Fruit fly (Drosophila melanogaster) whole organism, embryonic: ENCODE data around the gene CG2321.

Source experiments
- Bgb ChIP-seq: fragments of 200-800 bp; sonication (Bioruptor generic); IDR thresholded peaks from 2 replicates; pipeline ENCODE4 v1.3.6; 2022; ENCODE audit warnings: missing biosample characterization, missing genetic modification characterization; ENCODE audit not compliant: partially characterized antibody
- CG10321 ChIP-seq: fragments of 200-800 bp; sonication (Bioruptor generic); IDR thresholded peaks from 2 replicates; pipeline ENCODE4 v1.3.6; 2022; ENCODE audit warnings: missing biosample characterization, missing genetic modification characterization
- CG10654 ChIP-seq: fragments of 200-800 bp; sonication (Bioruptor generic); optimal IDR thresholded peaks from 2 replicates; lab custom pipeline; 2016; ENCODE audit warnings: missing biosample characterization, missing genetic modification characterization
- CG12659 ChIP-seq: fragments of 200-800 bp; sonication (Bioruptor generic); optimal IDR thresholded peaks from 3 replicates; lab custom pipeline; 2017; ENCODE audit warnings: mild to moderate bottlenecking, missing biosample characterization, missing genetic modification reagents, missing genetic modification characterization
- CG13424 ChIP-seq: fragments of 200-800 bp; sonication (Bioruptor generic); optimal IDR thresholded peaks from 2 replicates; lab custom pipeline; 2019; ENCODE audit warnings: missing biosample characterization, mild to moderate bottlenecking, missing genetic modification characterization, moderate library complexity
- CG13624 ChIP-seq: fragments of 200-800 bp; sonication (Bioruptor generic); optimal IDR thresholded peaks from 2 replicates; lab custom pipeline; 2016; ENCODE audit warnings: missing biosample characterization, missing genetic modification characterization
- CG14014 ChIP-seq: fragments of 200-800 bp; sonication (Bioruptor generic); IDR thresholded peaks from 2 replicates; pipeline ENCODE4 v1.3.6; 2022; ENCODE audit warnings: missing biosample characterization, missing genetic modification characterization
- CG14965 ChIP-seq: fragments of 200-800 bp; sonication (Bioruptor generic); optimal IDR thresholded peaks from 2 replicates; lab custom pipeline; 2016; ENCODE audit warnings: missing biosample characterization, missing genetic modification characterization, borderline replicate concordance
- CG16813 ChIP-seq: fragments of 200-800 bp; sonication (Bioruptor generic); IDR thresholded peaks from 3 replicates; pipeline ENCODE4 v1.3.6; 2022; ENCODE audit warnings: missing biosample characterization, missing genetic modification characterization; ENCODE audit not compliant: partially characterized antibody
- CG1792 ChIP-seq: fragments of 200-800 bp; sonication (Bioruptor generic); optimal IDR thresholded peaks from 2 replicates; lab custom pipeline; 2016; ENCODE audit warnings: missing biosample characterization, missing genetic modification characterization
- CG9797 ChIP-seq: fragments of 200-800 bp; sonication (Bioruptor generic); optimal IDR thresholded peaks from 3 replicates; lab custom pipeline; 2018; ENCODE audit warnings: missing biosample characterization, mild to moderate bottlenecking, missing genetic modification characterization
- CoRest ChIP-seq: fragments of 200-800 bp; sonication (Bioruptor generic); optimal IDR thresholded peaks from 3 replicates; lab custom pipeline; 2018; ENCODE audit warnings: missing biosample characterization, mild to moderate bottlenecking, missing genetic modification characterization, moderate library complexity
- Deaf1 ChIP-seq: fragments of 200-800 bp; optimal IDR thresholded peaks from 3 replicates; lab custom pipeline; 2019; ENCODE audit warnings: missing biosample characterization, mild to moderate bottlenecking, missing genetic modification characterization, moderate library complexity
- Dek ChIP-seq: fragments of 200-800 bp; sonication (Bioruptor generic); optimal IDR thresholded peaks from 3 replicates; lab custom pipeline; 2019; ENCODE audit warnings: missing biosample characterization, mild to moderate bottlenecking, missing genetic modification characterization, moderate library complexity
- Dref ChIP-seq: fragments of 200-800 bp; sonication (Bioruptor generic); IDR thresholded peaks from 2 replicates; pipeline ENCODE4 v1.3.6; 2022; ENCODE audit warnings: missing biosample characterization, missing genetic modification characterization
- Ets97D ChIP-seq: fragments of 200-800 bp; sonication (Bioruptor generic); optimal IDR thresholded peaks from 3 replicates; lab custom pipeline; 2016; ENCODE audit warnings: missing biosample characterization, missing genetic modification characterization
- Fer1 ChIP-seq: fragments of 200-800 bp; sonication (Bioruptor generic); optimal IDR thresholded peaks from 2 replicates; lab custom pipeline; 2017; ENCODE audit warnings: missing biosample characterization, mild to moderate bottlenecking, missing genetic modification characterization
- HmgZ ChIP-seq: fragments of 200-800 bp; sonication (Bioruptor generic); optimal IDR thresholded peaks from 2 replicates; lab custom pipeline; 2018; ENCODE audit warnings: missing biosample characterization, mild to moderate bottlenecking, missing genetic modification characterization
- Myb ChIP-seq: fragments of 200-800 bp; sonication (Bioruptor generic); optimal IDR thresholded peaks from 2 replicates; lab custom pipeline; 2016; ENCODE audit warnings: missing biosample characterization, missing genetic modification characterization
- NFAT ChIP-seq: fragments of 200-800 bp; sonication (Bioruptor generic); IDR thresholded peaks from 2 replicates; pipeline ENCODE4 v1.3.6; 2022; ENCODE audit warnings: missing biosample characterization, missing genetic modification characterization
- Neu2 ChIP-seq: fragments of 200-800 bp; sonication (Bioruptor generic); optimal IDR thresholded peaks from 3 replicates; lab custom pipeline; 2016; ENCODE audit warnings: missing biosample characterization, missing genetic modification characterization, borderline replicate concordance
- Side ChIP-seq: fragments of 200-800 bp; sonication (Bioruptor generic); optimal IDR thresholded peaks from 2 replicates; lab custom pipeline; 2016; ENCODE audit warnings: missing biosample characterization, missing genetic modification characterization
- bbx ChIP-seq: fragments of 200-800 bp; sonication (Bioruptor generic); IDR thresholded peaks from 2 replicates; pipeline ENCODE4 v1.3.6; 2022; ENCODE audit warnings: missing biosample characterization, missing genetic modification characterization; ENCODE audit not compliant: partially characterized antibody
- bcd ChIP-seq: fragments of 200-800 bp; sonication (Bioruptor generic); optimal IDR thresholded peaks from 2 replicates; lab custom pipeline; 2017; ENCODE audit warnings: missing biosample characterization, mild to moderate bottlenecking, missing genetic modification characterization
- cg ChIP-seq: fragments of 200-800 bp; sonication (Bioruptor generic); optimal IDR thresholded peaks from 3 replicates; lab custom pipeline; 2019; ENCODE audit warnings: missing biosample characterization, mild to moderate bottlenecking, missing genetic modification characterization, moderate library complexity
- crol ChIP-seq: fragments of 200-800 bp; sonication (Bioruptor generic); IDR thresholded peaks from 2 replicates; pipeline ENCODE4 v1.3.6; 2022; ENCODE audit warnings: missing biosample characterization, missing genetic modification characterization
- crp ChIP-seq, 2 experiments: fragments of 200-800 bp; sonication (Bioruptor generic); optimal IDR thresholded peaks; 2 replicates in 1 of 2; 3 replicates in 1 of 2; lab custom pipeline; 2017; ENCODE audit warnings: missing biosample characterization in 2 of 2, missing genetic modification characterization in 2 of 2, mild to moderate bottlenecking in 1 of 2, moderate library complexity in 1 of 2
- disco-r ChIP-seq: fragments of 200-800 bp; sonication (Bioruptor generic); optimal IDR thresholded peaks from 2 replicates; lab custom pipeline; 2016; ENCODE audit warnings: missing biosample characterization, missing genetic modification characterization
- dysf ChIP-seq: fragments of 200-800 bp; sonication (Bioruptor generic); IDR thresholded peaks from 3 replicates; pipeline ENCODE4 v1.3.6; 2022; ENCODE audit warnings: missing biosample characterization, missing genetic modification characterization
- fd64A ChIP-seq: fragments of 200-800 bp; sonication (Bioruptor generic); optimal IDR thresholded peaks from 3 replicates; lab custom pipeline; 2018; ENCODE audit warnings: missing biosample characterization, mild to moderate bottlenecking, missing genetic modification characterization
- gfzf ChIP-seq: fragments of 200-800 bp; sonication (Bioruptor generic); optimal IDR thresholded peaks from 2 replicates; lab custom pipeline; 2016; ENCODE audit warnings: missing biosample characterization, mild to moderate bottlenecking, missing genetic modification characterization, moderate library complexity
- insv ChIP-seq, 2 experiments: fragments of 200-800 bp; sonication (Bioruptor generic); optimal IDR thresholded peaks; 3 replicates each; lab custom pipeline; 2016 to 2018; ENCODE audit warnings: missing biosample characterization in 2 of 2, missing genetic modification characterization in 2 of 2
- inv ChIP-seq: fragments of 200-800 bp; sonication (Bioruptor generic); IDR thresholded peaks from 2 replicates; pipeline ENCODE4 v1.3.6; 2022; ENCODE audit warnings: missing biosample characterization, missing genetic modification characterization; ENCODE audit not compliant: partially characterized antibody
- kah ChIP-seq: fragments of 200-800 bp; sonication (Bioruptor generic); optimal IDR thresholded peaks from 2 replicates; lab custom pipeline; 2018; ENCODE audit warnings: missing biosample characterization, mild to moderate bottlenecking, missing genetic modification characterization
- nmo ChIP-seq: fragments of 200-800 bp; sonication (Bioruptor generic); optimal IDR thresholded peaks from 2 replicates; lab custom pipeline; 2018; ENCODE audit warnings: missing biosample characterization, mild to moderate bottlenecking, missing genetic modification characterization, moderate library complexity
- nom ChIP-seq: fragments of 200-800 bp; sonication (Bioruptor generic); optimal IDR thresholded peaks from 2 replicates; lab custom pipeline; 2017; ENCODE audit warnings: missing biosample characterization, missing genetic modification characterization, mild to moderate bottlenecking, moderate library complexity, missing genetic modification reagents
- odd ChIP-seq: fragments of 200-800 bp; sonication (Bioruptor generic); optimal IDR thresholded peaks from 2 replicates; lab custom pipeline; 2017; ENCODE audit warnings: missing biosample characterization, mild to moderate bottlenecking, missing genetic modification characterization
- prd ChIP-seq, 3 experiments: fragments of >200 bp in 2 of 3; fragments of 200-800 bp in 1 of 3; sonication (Bioruptor generic) in 1 of 3; optimal IDR thresholded peaks in 2 of 3; IDR thresholded peaks in 1 of 3; 2 replicates in 2 of 3; 3 replicates in 1 of 3; pipeline versions ENCODE4 v1.3.6 to Lab custom; 2017 to 2022; ENCODE audit warnings: missing biosample characterization in 1 of 3, missing genetic modification characterization in 1 of 3
- rib ChIP-seq: fragments of 200-800 bp; sonication (Bioruptor generic); IDR thresholded peaks from 2 replicates; pipeline ENCODE4 v1.3.6; 2022; ENCODE audit warnings: missing biosample characterization, missing genetic modification characterization
- row ChIP-seq: fragments of 200-800 bp; sonication (Bioruptor generic); IDR thresholded peaks from 3 replicates; pipeline ENCODE4 v1.3.6; 2022; ENCODE audit warnings: missing biosample characterization, missing genetic modification characterization
- sna ChIP-seq: fragments of 200-800 bp; sonication (Bioruptor generic); IDR thresholded peaks from 2 replicates; pipeline ENCODE4 v1.3.6; 2022; ENCODE audit warnings: missing biosample characterization, missing genetic modification characterization; ENCODE audit not compliant: partially characterized antibody
- stwl ChIP-seq: fragments of 200-800 bp; sonication (Bioruptor generic); optimal IDR thresholded peaks from 3 replicates; lab custom pipeline; 2018; ENCODE audit warnings: missing biosample characterization, mild to moderate bottlenecking, missing genetic modification characterization, moderate library complexity
- trem ChIP-seq: fragments of 200-800 bp; optimal IDR thresholded peaks from 3 replicates; lab custom pipeline; 2019; ENCODE audit warnings: missing biosample characterization, mild to moderate bottlenecking, missing genetic modification characterization, moderate library complexity
- unc-4 ChIP-seq: fragments of 200-800 bp; sonication (Bioruptor generic); IDR thresholded peaks from 2 replicates; pipeline ENCODE4 v1.3.6; 2022; ENCODE audit warnings: missing biosample characterization, missing genetic modification characterization; ENCODE audit not compliant: partially characterized antibody
- vnd ChIP-seq: fragments of 200-800 bp; sonication (Bioruptor generic); IDR thresholded peaks from 3 replicates; pipeline ENCODE4 v1.3.6; 2022; ENCODE audit warnings: missing biosample characterization, missing genetic modification characterization; ENCODE audit not compliant: partially characterized antibody
- wdn ChIP-seq: fragments of 200-800 bp; sonication (Bioruptor generic); IDR thresholded peaks from 2 replicates; pipeline ENCODE4 v1.3.6; 2022; ENCODE audit warnings: missing biosample characterization, missing genetic modification characterization

The CG2321 gene

dm6 chr3R:29493242-29493944 is 4.3 kb upstream of the CG2321 start, which contains the start of the genes CG2310 and Diedel (continued):
- TF ChIP-seq crol (GFP tag; lab: Robert Waterston, UW) = no peak
- TF ChIP-seq disco-r (GFP tag; lab: Kevin White, UChicago) = no peak
- TF ChIP-seq nom (GFP tag; lab: Kevin White, UChicago) = peak; percentile 13
- TF ChIP-seq gfzf (GFP tag; lab: Kevin White, UChicago) = peak; percentile 66
- TF ChIP-seq CG1792 (GFP tag; lab: Kevin White, UChicago) = peak; percentile 49
- TF ChIP-seq CG10654 (GFP tag; lab: Kevin White, UChicago) = no peak
- no peak for TF ChIP-seq Dek (tag; lab: Kevin White, UChicago)
- peak; percentile 85 to 99 for TF ChIP-seq insv (GFP tag; optimal IDR thresholded peaks at IDR 0.05; lab: Kevin White, UChicago)
- peak; percentile 85 for TF ChIP-seq Deaf1 (tag; lab: Kevin White, UChicago)
- no peak for TF ChIP-seq odd (GFP tag; lab: Kevin White, UChicago)
- peak; percentile 63; the same call in 2 of the 3 replicates for TF ChIP-seq CG16813 (GFP tag; lab: Robert Waterston, UW)
- TF ChIP-seq CG12659 = peak; percentile 19
- peak; percentile 39 for TF ChIP-seq CG9797 (GFP tag; lab: Kevin White, UChicago)
- 0 out of 3 replicates have a peak, but pooled peaks have one; percentile 38 for TF ChIP-seq dysf (GFP tag; lab: Robert Waterston, UW)
- TF ChIP-seq sna = peak; percentile 31; the same call in 1 of the 2 replicates
- peak; percentile 47 for TF ChIP-seq stwl (tag; lab: Kevin White, UChicago)
- peak; percentile 45; the same call in 1 of the 2 replicates for TF ChIP-seq inv (GFP tag; lab: Robert Waterston, UW)
- no peak for TF ChIP-seq fd64A (GFP tag; lab: Kevin White, UChicago)
- TF ChIP-seq CoRest (tag; lab: Kevin White, UChicago) = peak; percentile 28
- TF ChIP-seq Fer1 (GFP tag; lab: Kevin White, UChicago) = peak; percentile 18
- TF ChIP-seq HmgZ (tag; lab: Kevin White, UChicago) = peak; percentile 45
- TF ChIP-seq rib (GFP tag; lab: Robert Waterston, UW) = 0 out of 2 replicates have a peak, but pooled peaks have one; percentile 21
- TF ChIP-seq vnd (GFP tag; lab: Robert Waterston, UW) = peak; percentile 44; the same call in 1 of the 3 replicates
- TF ChIP-seq kah (GFP tag; lab: Kevin White, UChicago) = peak; percentile 96
- TF ChIP-seq prd (optimal IDR thresholded peaks at IDR 0.05; lab: Kevin White, UChicago) = no peak
- TF ChIP-seq prd (GFP tag; IDR thresholded peaks at IDR 0.05; lab: Robert Waterston, UW) = no peak
- peak; percentile 73 for TF ChIP-seq Dref
- 0 out of 2 replicates have a peak, but pooled peaks have one; percentile 38 for TF ChIP-seq CG14014 (GFP tag; lab: Robert Waterston, UW)
- peak; percentile 54; the same call in 1 of the 2 replicates for TF ChIP-seq Bgb (GFP tag; lab: Robert Waterston, UW)
- no peak for TF ChIP-seq CG10321 (GFP tag; lab: Robert Waterston, UW)
- peak; percentile 10 for TF ChIP-seq nmo (GFP tag; lab: Kevin White, UChicago)
- TF ChIP-seq Ets97D (GFP tag; lab: Kevin White, UChicago) = peak; percentile 61
- peak; percentile 35 for TF ChIP-seq unc-4 (GFP tag; lab: Robert Waterston, UW)
- peak; percentile 75 for TF ChIP-seq bbx (GFP tag; lab: Robert Waterston, UW)
- TF ChIP-seq crp (GFP tag; optimal IDR thresholded peaks at IDR 0.05; lab: Kevin White, UChicago) = no peak
- TF ChIP-seq Neu2 = peak; percentile 80
- TF ChIP-seq Side (GFP tag; lab: Kevin White, UChicago) = no peak
- no peak for TF ChIP-seq CG14965
- TF ChIP-seq CG13624 (GFP tag; lab: Kevin White, UChicago) = peak; percentile 30
- TF ChIP-seq row (GFP tag; lab: Robert Waterston, UW) = 0 out of 3 replicates have a peak, but pooled peaks have one; percentile 17
- peak; percentile 65 for TF ChIP-seq trem (tag; lab: Kevin White, UChicago)
- peak; percentile 98 for TF ChIP-seq Myb (GFP tag; lab: Kevin White, UChicago)
- 0 out of 2 replicates have a peak, but pooled peaks have one; percentile 34 for TF ChIP-seq wdn (GFP tag; lab: Robert Waterston, UW)
- TF ChIP-seq cg (GFP tag; lab: Kevin White, UChicago) = peak; percentile 98
- TF ChIP-seq NFAT (GFP tag; lab: Robert Waterston, UW) = peak; percentile 43; the same call in 1 of the 2 replicates
- peak; percentile 1 for TF ChIP-seq bcd
- peak; percentile 7 for TF ChIP-seq CG13424 (tag; lab: Kevin White, UChicago)
